Worm (Caenorhabditis elegans): Measurements from ENCODE around the gene C49F8.14.

DNA sequence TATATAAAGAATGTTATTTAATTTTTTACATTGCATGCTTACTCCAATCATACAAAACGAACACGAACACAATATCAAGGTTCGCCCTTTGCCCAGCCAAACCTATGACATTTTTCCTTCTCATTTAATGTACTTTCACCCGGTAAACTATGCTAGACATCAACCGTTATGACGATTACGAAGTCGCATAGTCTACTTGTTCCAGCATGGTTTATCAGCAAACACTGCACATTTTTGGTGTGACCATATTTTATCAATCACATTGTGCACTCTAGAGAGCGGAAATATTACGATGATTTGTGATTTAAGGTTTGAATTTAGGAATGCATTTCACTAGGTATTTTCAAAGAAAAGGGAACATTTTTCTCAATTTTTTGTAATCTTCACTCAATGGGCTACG lies 16.1 kb downstream of the C49F8.14 start:
- TF ChIP-seq him-1 (tag; optimal IDR thresholded peaks at IDR 0.05): no peak
- no peak for TF ChIP-seq dao-5 (tag; optimal IDR thresholded peaks at IDR 0.05)
- no peak for TF ChIP-seq W03F9.2 (tag; optimal IDR thresholded peaks at IDR 0.05)
